Fruit fly (Drosophila melanogaster): ENCODE data around the gene phu.

Gene phu

dm6 chr3R:9534125-9534496 is 39.5 kb downstream of the phu start (continued):
- peak; percentile 9 for TF ChIP-seq HmgD (GFP tag; optimal IDR thresholded peaks at IDR 0.05)
- peak; percentile 78 for TF ChIP-seq NFAT (GFP tag; IDR thresholded peaks at IDR 0.05)
- peak; percentile 63; the same call in 1 of the 2 replicates for TF ChIP-seq Taf1 (GFP tag; IDR thresholded peaks at IDR 0.05)
- no peak for TF ChIP-seq pan (optimal IDR thresholded peaks at IDR 0.05)
- TF ChIP-seq pan (GFP tag; optimal IDR thresholded peaks at IDR 0.05 in 1 of 2, IDR thresholded peaks at IDR 0.05 in 1 of 2), result peak in 1 of 2 experiments; percentile 93
- TF ChIP-seq CG14710 (tag; optimal IDR thresholded peaks at IDR 0.05), result peak; percentile 92
- no peak for TF ChIP-seq hb (GFP tag; IDR thresholded peaks at IDR 0.05; ENCODE audit: partially characterized antibody)
- TF ChIP-seq Hr51 (GFP tag; optimal IDR thresholded peaks at IDR 0.05), result peak; percentile 77 to 96
- TF ChIP-seq sr (GFP tag; IDR thresholded peaks at IDR 0.05), result peak; percentile 54; the same call in 2 of the 3 replicates
- 0 out of 2 replicates have a peak, but pooled peaks have one; percentile 21 for TF ChIP-seq ham (GFP tag; IDR thresholded peaks at IDR 0.05)
- peak; percentile 83; the same call in 2 of the 3 replicates for TF ChIP-seq C15 (GFP tag; IDR thresholded peaks at IDR 0.05)
- TF ChIP-seq Sin3A (optimal IDR thresholded peaks at IDR 0.05), result no peak
- peak; percentile 4 for TF ChIP-seq Neu2 (GFP tag; optimal IDR thresholded peaks at IDR 0.05; ENCODE audit: borderline replicate concordance)
- peak; percentile 87 to 91 for TF ChIP-seq Pdp1 (GFP tag; optimal IDR thresholded peaks at IDR 0.05)
- TF ChIP-seq E2f1 (GFP tag; IDR thresholded peaks at IDR 0.05), result peak; percentile 91
- TF ChIP-seq CG31365 (tag; optimal IDR thresholded peaks at IDR 0.05), result peak; percentile 57
- peak; percentile 82 for TF ChIP-seq CG10431 (GFP tag; optimal IDR thresholded peaks at IDR 0.05)
- TF ChIP-seq ara (GFP tag; IDR thresholded peaks at IDR 0.05), result peak; percentile 93
- TF ChIP-seq Six4 (GFP tag; optimal IDR thresholded peaks at IDR 0.05), result peak; percentile 91
- TF ChIP-seq CG11247 (GFP tag; IDR thresholded peaks at IDR 0.05), result peak; percentile 81
- no peak for TF ChIP-seq unc-4 (GFP tag; IDR thresholded peaks at IDR 0.05; ENCODE audit: partially characterized antibody)
- TF ChIP-seq CG2199 (GFP tag; IDR thresholded peaks at IDR 0.05), result peak; percentile 83; the same call in 2 of the 3 replicates
- TF ChIP-seq stc (GFP tag; IDR thresholded peaks at IDR 0.05), result peak; percentile 93
- TF ChIP-seq CHES-1-like (GFP tag; optimal IDR thresholded peaks at IDR 0.05), result peak; percentile 90
- peak; percentile 76 for TF ChIP-seq CG12236 (GFP tag; optimal IDR thresholded peaks at IDR 0.05)
- TF ChIP-seq chinmo (GFP tag; IDR thresholded peaks at IDR 0.05; ENCODE audit: partially characterized antibody), result no peak
- no peak for TF ChIP-seq CG13894 (tag; optimal IDR thresholded peaks at IDR 0.05)
- no peak for TF ChIP-seq zen2 (GFP tag; IDR thresholded peaks at IDR 0.05; ENCODE audit: partially characterized antibody)
- peak; percentile 95 for TF ChIP-seq CG13424 (tag; optimal IDR thresholded peaks at IDR 0.05)
- TF ChIP-seq CG7357 (GFP tag; IDR thresholded peaks at IDR 0.05), result peak; percentile 82
- peak; percentile 56 for TF ChIP-seq Ravus (GFP tag; IDR thresholded peaks at IDR 0.05)
- TF ChIP-seq Stat92E (GFP tag; optimal IDR thresholded peaks at IDR 0.05), result peak in 1 of 3 experiments; percentile 52
- no peak for TF ChIP-seq CG1832 (GFP tag; optimal IDR thresholded peaks at IDR 0.05)
- peak; percentile 94 for TF ChIP-seq pum (GFP tag; optimal IDR thresholded peaks at IDR 0.05)
- TF ChIP-seq CG43689 (GFP tag; IDR thresholded peaks at IDR 0.05), result no peak; the same call in none of the 2 replicates
- peak; percentile 89 for TF ChIP-seq CG18619 (GFP tag; optimal IDR thresholded peaks at IDR 0.05)
- no peak for TF ChIP-seq hth (optimal IDR thresholded peaks at IDR 0.05)
- TF ChIP-seq CG8944 (GFP tag; optimal IDR thresholded peaks at IDR 0.05), result peak; percentile 90
- no peak for TF ChIP-seq Bgb (GFP tag; IDR thresholded peaks at IDR 0.05; ENCODE audit: partially characterized antibody)
- peak; percentile 87 for TF ChIP-seq Dad (GFP tag; optimal IDR thresholded peaks at IDR 0.05)
- no peak for TF ChIP-seq mld (GFP tag; IDR thresholded peaks at IDR 0.05; ENCODE audit: partially characterized antibody)
- peak; percentile 74 for TF ChIP-seq CG31224 (GFP tag; IDR thresholded peaks at IDR 0.05)
- peak; percentile 93 for TF ChIP-seq Atf-2 (GFP tag; optimal IDR thresholded peaks at IDR 0.05)
- peak; percentile 90 for TF ChIP-seq CG9437 (GFP tag; optimal IDR thresholded peaks at IDR 0.05)
- no peak for TF ChIP-seq Lim3 (GFP tag; IDR thresholded peaks at IDR 0.05)
- TF ChIP-seq sqz (GFP tag; optimal IDR thresholded peaks at IDR 0.05), result peak; percentile 86
- no peak for TF ChIP-seq vnd (GFP tag; IDR thresholded peaks at IDR 0.05; ENCODE audit: partially characterized antibody)
- TF ChIP-seq tx (GFP tag; optimal IDR thresholded peaks at IDR 0.05), result peak; percentile 91
- no peak for TF ChIP-seq Adf1 (GFP tag; IDR thresholded peaks at IDR 0.05)
- peak; percentile 78 for TF ChIP-seq gsb (GFP tag; IDR thresholded peaks at IDR 0.05)
- TF ChIP-seq ssp (GFP tag; IDR thresholded peaks at IDR 0.05), result peak; percentile 82
